Worm (Caenorhabditis elegans): ENCODE measurements around the gene trpp-12.
A peak's percentile ranks its signal among the peaks of the same experiment; 100 is the strongest.

trpp-12 gene

DNA sequence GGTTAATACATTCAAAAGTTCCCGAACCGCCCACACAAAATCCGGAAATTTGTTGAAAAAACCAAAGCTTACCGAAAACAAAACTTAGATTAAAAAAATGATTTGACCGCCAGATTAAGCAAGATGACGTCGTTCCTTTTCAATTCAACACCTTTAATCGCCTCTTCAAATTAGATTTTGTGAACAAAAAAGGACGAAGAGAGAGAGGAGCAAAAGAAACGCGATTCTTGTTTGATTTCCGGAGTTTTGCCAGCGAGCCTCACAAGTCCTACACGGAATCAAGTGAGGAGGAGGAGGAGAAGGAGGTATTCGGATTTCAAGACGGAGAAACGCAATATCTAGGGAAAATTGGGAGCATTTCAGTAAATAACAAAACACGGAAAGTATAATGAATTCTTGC, 48.0 kb downstream of the trpp-12 start:
- TF ChIP-seq mep-1 (tag; optimal IDR thresholded peaks at IDR 0.05) (no peak), mab-5 (tag; optimal IDR thresholded peaks at IDR 0.05) (no peak), hlh-1 (tag; optimal IDR thresholded peaks at IDR 0.05) (no peak), bed-3 (GFP tag; optimal IDR thresholded peaks at IDR 0.05) (no peak), M03D4.4 (tag; optimal IDR thresholded peaks at IDR 0.05) (no peak), elt-1 (tag; optimal IDR thresholded peaks at IDR 0.05; ENCODE audit: borderline replicate concordance, insufficient read depth) (no peak), ceh-83 (GFP tag; optimal IDR thresholded peaks at IDR 0.05) (no peak), ces-1 (GFP tag; optimal IDR thresholded peaks at IDR 0.05) (no peak), sptf-1 (tag; optimal IDR thresholded peaks at IDR 0.05) (no peak), snpc-4 (tag; optimal IDR thresholded peaks at IDR 0.05) (no peak), ham-2 (GFP tag; optimal IDR thresholded peaks at IDR 0.05) (no peak), lin-32 (GFP tag; optimal IDR thresholded peaks at IDR 0.05) (no peak), nhr-76 (tag; optimal IDR thresholded peaks at IDR 0.05) (no peak), ztf-11 (tag; optimal IDR thresholded peaks at IDR 0.05) (no peak)

DNA sequence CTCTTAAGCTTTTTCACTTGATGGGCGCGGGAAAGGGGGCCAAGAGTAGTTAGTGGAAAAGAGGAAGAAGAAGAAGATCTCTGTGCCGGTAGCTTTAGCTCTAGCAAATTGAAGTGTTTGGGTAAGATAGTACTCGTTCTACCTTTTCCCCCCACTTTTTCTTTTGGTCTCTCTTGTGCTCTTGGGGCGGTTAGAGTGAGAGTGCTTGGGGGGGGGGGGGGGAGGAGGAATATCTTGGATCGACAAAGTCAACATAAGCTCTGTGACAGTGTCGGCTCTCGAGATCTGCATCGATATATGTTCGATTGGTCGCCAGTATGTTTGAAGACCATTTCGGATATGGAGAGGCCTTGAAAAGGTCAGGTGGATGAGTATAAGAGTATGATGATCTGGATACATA, 50.3 kb downstream of the trpp-12 start, which contains the start of gene fox-1:
Gene fox-1, minus strand, starts transcription at position 101 of the 400 bp plus-strand sequence.
- peak; percentile 16 for TF ChIP-seq sptf-1 (tag; optimal IDR thresholded peaks at IDR 0.05)
- no peak for TF ChIP-seq elt-1 (tag; optimal IDR thresholded peaks at IDR 0.05; ENCODE audit: borderline replicate concordance, insufficient read depth)
- TF ChIP-seq M03D4.4 (tag; optimal IDR thresholded peaks at IDR 0.05) = peak; percentile 1

ce11 chrX:2461742-2462141, 52.3 kb downstream of the trpp-12 start:
- TF ChIP-seq unc-120 (tag; optimal IDR thresholded peaks at IDR 0.05; ENCODE audit: poor library complexity, severe bottlenecking) (no peak), unc-62 (GFP tag; optimal IDR thresholded peaks at IDR 0.05) (no peak), ces-1 (GFP tag; optimal IDR thresholded peaks at IDR 0.05) (no peak), sptf-1 (tag; optimal IDR thresholded peaks at IDR 0.05) (no peak), hlh-1 (tag; optimal IDR thresholded peaks at IDR 0.05) (no peak), M03D4.4 (tag; optimal IDR thresholded peaks at IDR 0.05) (no peak), ceh-39 (tag; optimal IDR thresholded peaks at IDR 0.05) (no peak)

All from whole organism, mixed stage, embryonic.